Fruit fly (Drosophila melanogaster) whole organism, wandering third instar larva: ENCODE data around the gene klar.

Experiments used
- Abd-B ChIP-seq: fragments of >200 bp; optimal IDR thresholded peaks from 2 replicates; lab custom pipeline; 2017; ENCODE audit warnings: missing biosample characterization, missing genetic modification characterization
- CG32264 ChIP-seq: fragments of 200-800 bp; sonication (Bioruptor generic); optimal IDR thresholded peaks from 2 replicates; lab custom pipeline; 2016; ENCODE audit warnings: missing biosample characterization, missing genetic modification characterization
- HLH106 ChIP-seq: fragments of 200-800 bp; optimal IDR thresholded peaks from 3 replicates; lab custom pipeline; 2019; ENCODE audit warnings: missing biosample characterization, mild to moderate bottlenecking, missing genetic modification characterization, moderate library complexity
- Jra ChIP-seq: sonication (Bioruptor generic); optimal IDR thresholded peaks from 2 replicates; lab custom pipeline; 2016; ENCODE audit warnings: missing biosample characterization, missing genetic modification characterization
- Mio ChIP-seq: sonication (Bioruptor generic); optimal IDR thresholded peaks from 2 replicates; lab custom pipeline; 2016; ENCODE audit warnings: missing biosample characterization, missing genetic modification characterization
- br ChIP-seq: fragments of 200-800 bp; sonication (Bioruptor generic); optimal IDR thresholded peaks from 2 replicates; lab custom pipeline; 2016; ENCODE audit warnings: missing biosample characterization, missing genetic modification characterization
- fru ChIP-seq: fragments of 200-800 bp; sonication (Bioruptor generic); optimal IDR thresholded peaks from 3 replicates; lab custom pipeline; 2016; ENCODE audit warnings: missing biosample characterization, mild to moderate bottlenecking, missing genetic modification characterization
- rgr ChIP-seq: fragments of 200-800 bp; sonication (Bioruptor generic); optimal IDR thresholded peaks from 3 replicates; lab custom pipeline; 2016; ENCODE audit warnings: missing biosample characterization, mild to moderate bottlenecking, missing genetic modification characterization
- woc ChIP-seq: sonication (Bioruptor generic); optimal IDR thresholded peaks from 2 replicates; lab custom pipeline; 2016; ENCODE audit warnings: missing biosample characterization, mild to moderate bottlenecking, missing genetic modification characterization

dm6 chr3L:536104-536503 is 4.3 kb downstream of the klar start:
- no peak for TF ChIP-seq Abd-B (GFP tag; lab: Kevin White, UChicago)
- no peak for TF ChIP-seq Jra (GFP tag; lab: Kevin White, UChicago)
- TF ChIP-seq fru, result no peak
- TF ChIP-seq Mio (GFP tag; lab: Kevin White, UChicago), result no peak
- TF ChIP-seq rgr (GFP tag; lab: Kevin White, UChicago), result no peak
- TF ChIP-seq br (GFP tag; lab: Kevin White, UChicago), result no peak
- TF ChIP-seq CG32264 (GFP tag; lab: Kevin White, UChicago), result no peak
- no peak for TF ChIP-seq HLH106 (tag; lab: Kevin White, UChicago)
- TF ChIP-seq woc (GFP tag; lab: Kevin White, UChicago), result no peak
